Worm (Caenorhabditis elegans) whole organism, L1 larva: ENCODE measurements around the gene srj-21.

Experiments
- fkh-10 ChIP-seq: sonication (generic microtip); optimal IDR thresholded peaks from 2 replicates; lab custom pipeline; 2017; ENCODE audit warnings: missing biosample characterization, missing genetic modification reagents, missing genetic modification characterization
- lin-14 ChIP-seq: fragments of 200-800 bp; sonication (Bioruptor generic); optimal IDR thresholded peaks from 2 replicates; lab custom pipeline; 2018; ENCODE audit warnings: mild to moderate bottlenecking, missing genetic modification characterization, moderate library complexity, missing compliant biosample characterization
- mef-2 ChIP-seq: fragments of 150-350 bp; optimal IDR thresholded peaks from 2 replicates; lab custom pipeline; 2014; ENCODE audit warnings: missing biosample characterization, missing genetic modification characterization
- nhr-11 ChIP-seq: fragments of 150-350 bp; optimal IDR thresholded peaks from 2 replicates; lab custom pipeline; 2014; ENCODE audit warnings: missing biosample characterization, missing genetic modification characterization
- nhr-12 ChIP-seq: sonication (generic microtip); optimal IDR thresholded peaks from 2 replicates; lab custom pipeline; 2017; ENCODE audit warnings: missing biosample characterization, missing genetic modification characterization
- sptf-1 ChIP-seq: fragments of 150-350 bp; optimal IDR thresholded peaks from 2 replicates; lab custom pipeline; 2014; ENCODE audit warnings: missing biosample characterization, missing genetic modification characterization
- zag-1 ChIP-seq: fragments of 150-350 bp; optimal IDR thresholded peaks from 2 replicates; lab custom pipeline; 2014; ENCODE audit warnings: missing biosample characterization, missing genetic modification characterization
- ztf-11 ChIP-seq, 2 experiments: sonication (generic microtip); optimal IDR thresholded peaks; 2 replicates each; lab custom pipeline; 2016 to 2017; ENCODE audit warnings: missing genetic modification characterization in 2 of 2, missing biosample characterization in 1 of 2, missing compliant biosample characterization in 1 of 2
- ztf-4 ChIP-seq: fragments of 150-350 bp; optimal IDR thresholded peaks from 2 replicates; lab custom pipeline; 2014; ENCODE audit warnings: missing biosample characterization, missing genetic modification characterization

DNA sequence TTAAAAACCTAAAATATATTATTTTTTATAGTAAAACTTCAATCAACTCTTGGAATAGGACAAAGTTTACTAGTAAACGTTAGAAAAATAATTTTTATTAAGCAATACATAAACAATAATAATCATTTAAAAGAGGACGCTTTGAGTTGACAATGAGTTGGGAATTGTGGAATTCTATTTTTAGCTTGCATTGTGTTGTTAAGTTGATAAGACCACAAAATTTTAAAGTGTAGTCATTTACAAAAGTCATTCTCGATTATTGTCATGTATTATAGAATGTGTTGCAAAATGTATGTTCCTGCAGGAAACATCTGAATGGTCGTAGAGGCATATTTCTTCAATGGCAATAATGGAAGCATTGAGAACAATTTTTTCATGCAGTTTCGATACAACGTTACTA, 34.1 kb upstream of the srj-21 start:
- TF ChIP-seq sptf-1 (no peak), lin-14 (no peak), zag-1 (tag; lab: Kevin White, UChicago) (no peak), ztf-4 (tag; lab: Kevin White, UChicago) (no peak), nhr-11 (tag; lab: Kevin White, UChicago) (no peak), mef-2 (tag; lab: Kevin White, UChicago) (no peak), ztf-11 (tag; optimal IDR thresholded peaks at IDR 0.05; lab: Kevin White, UChicago) (no peak), nhr-12 (tag; lab: Kevin White, UChicago) (no peak), fkh-10 (GFP tag; lab: Kevin White, UChicago) (no peak)
